Fruit fly (Drosophila melanogaster) whole organism, embryonic: ENCODE data around the gene Tbcd.

Experiments
- Ada2b ChIP-seq: fragments of 200-800 bp; sonication (Bioruptor generic); IDR thresholded peaks from 2 replicates; pipeline ENCODE4 v1.3.6; 2022; ENCODE audit warnings: missing biosample characterization, missing genetic modification characterization
- Atf6 ChIP-seq: fragments of 200-800 bp; sonication (Bioruptor generic); IDR thresholded peaks from 2 replicates; pipeline ENCODE4 v1.3.6; 2022; ENCODE audit warnings: missing biosample characterization, missing genetic modification characterization
- CG10267 ChIP-seq: fragments of 200-800 bp; sonication (Bioruptor generic); optimal IDR thresholded peaks from 2 replicates; lab custom pipeline; 2018; ENCODE audit warnings: missing biosample characterization, mild to moderate bottlenecking, missing genetic modification characterization, moderate library complexity
- CG10274 ChIP-seq: fragments of 200-800 bp; sonication (Bioruptor generic); optimal IDR thresholded peaks from 3 replicates; lab custom pipeline; 2017; ENCODE audit warnings: missing biosample characterization, mild to moderate bottlenecking, missing genetic modification characterization
- CG10565 ChIP-seq: fragments of 200-800 bp; sonication (Bioruptor generic); optimal IDR thresholded peaks from 3 replicates; lab custom pipeline; 2016; ENCODE audit warnings: missing biosample characterization, mild to moderate bottlenecking, missing genetic modification characterization
- CG10959 ChIP-seq: fragments of 200-800 bp; sonication (Bioruptor generic); IDR thresholded peaks from 2 replicates; pipeline ENCODE4 v1.3.6; 2022; ENCODE audit warnings: missing biosample characterization, missing genetic modification characterization
- CG11093 ChIP-seq: fragments of 200-800 bp; sonication (Bioruptor generic); IDR thresholded peaks from 3 replicates; pipeline ENCODE4 v1.3.6; 2022; ENCODE audit warnings: missing biosample characterization, missing genetic modification characterization
- CG12769 ChIP-seq: fragments of 200-800 bp; sonication (Bioruptor generic); optimal IDR thresholded peaks from 2 replicates; lab custom pipeline; 2019; ENCODE audit warnings: missing biosample characterization, mild to moderate bottlenecking, missing genetic modification characterization, moderate library complexity
- CG13287 ChIP-seq: fragments of 200-800 bp; sonication (Bioruptor generic); IDR thresholded peaks from 2 replicates; pipeline ENCODE4 v1.3.6; 2022; ENCODE audit warnings: missing biosample characterization, missing genetic modification characterization; ENCODE audit not compliant: partially characterized antibody
- CG1602 ChIP-seq: fragments of 200-800 bp; sonication (Bioruptor generic); optimal IDR thresholded peaks from 3 replicates; lab custom pipeline; 2016; ENCODE audit warnings: missing biosample characterization, missing genetic modification characterization
- CG17328 ChIP-seq: fragments of 200-800 bp; sonication (Bioruptor generic); IDR thresholded peaks from 2 replicates; pipeline ENCODE4 v1.3.6; 2022; ENCODE audit warnings: missing biosample characterization, missing genetic modification characterization
- CG18764 ChIP-seq: fragments of 200-800 bp; sonication (Bioruptor generic); optimal IDR thresholded peaks from 3 replicates; lab custom pipeline; 2016; ENCODE audit warnings: missing biosample characterization, missing genetic modification characterization
- CG30403 ChIP-seq: fragments of 200-800 bp; sonication (Bioruptor generic); optimal IDR thresholded peaks from 3 replicates; lab custom pipeline; 2016; ENCODE audit warnings: missing biosample characterization, missing genetic modification characterization
- CG8924 ChIP-seq: fragments of 200-800 bp; optimal IDR thresholded peaks from 3 replicates; lab custom pipeline; 2019; ENCODE audit warnings: missing biosample characterization, mild to moderate bottlenecking, missing genetic modification characterization, moderate library complexity
- CG9727 ChIP-seq: fragments of 200-800 bp; sonication (Bioruptor generic); optimal IDR thresholded peaks from 3 replicates; lab custom pipeline; 2017; ENCODE audit warnings: missing biosample characterization, mild to moderate bottlenecking, missing genetic modification characterization
- CG9817 ChIP-seq: fragments of 200-800 bp; sonication (Bioruptor generic); optimal IDR thresholded peaks from 2 replicates; lab custom pipeline; 2018; ENCODE audit warnings: missing biosample characterization, mild to moderate bottlenecking, missing genetic modification characterization, moderate library complexity
- CG9932 ChIP-seq: fragments of 200-800 bp; sonication (Bioruptor generic); IDR thresholded peaks from 2 replicates; pipeline ENCODE4 v1.3.6; 2022; ENCODE audit warnings: missing biosample characterization, missing genetic modification characterization
- CkIIα-i1 ChIP-seq: fragments of 200-800 bp; sonication (Bioruptor generic); IDR thresholded peaks from 2 replicates; pipeline ENCODE4 v1.3.6; 2022; ENCODE audit warnings: missing biosample characterization, missing genetic modification characterization
- CoRest ChIP-seq: fragments of 200-800 bp; sonication (Bioruptor generic); optimal IDR thresholded peaks from 3 replicates; lab custom pipeline; 2018; ENCODE audit warnings: missing biosample characterization, mild to moderate bottlenecking, missing genetic modification characterization, moderate library complexity
- Dll ChIP-seq: fragments of 200-800 bp; sonication (Bioruptor generic); IDR thresholded peaks from 4 replicates; pipeline ENCODE4 v1.3.6; 2022; ENCODE audit warnings: missing biosample characterization, missing genetic modification characterization; ENCODE audit not compliant: partially characterized antibody
- Ets65A ChIP-seq: fragments of 200-800 bp; sonication (Bioruptor generic); peaks from one replicate; lab custom pipeline; 2016; ENCODE audit warnings: missing biosample characterization, missing genetic modification characterization
- Hr3 ChIP-seq: fragments of 200-800 bp; sonication (Bioruptor generic); optimal IDR thresholded peaks from 3 replicates; lab custom pipeline; 2016; ENCODE audit warnings: missing biosample characterization, missing genetic modification characterization
- NFAT ChIP-seq: fragments of 200-800 bp; sonication (Bioruptor generic); IDR thresholded peaks from 2 replicates; pipeline ENCODE4 v1.3.6; 2022; ENCODE audit warnings: missing biosample characterization, missing genetic modification characterization
- Opbp ChIP-seq: fragments of 200-800 bp; sonication (Bioruptor generic); IDR thresholded peaks from 3 replicates; pipeline ENCODE4 v1.3.6; 2022; ENCODE audit warnings: missing biosample characterization, missing genetic modification characterization; ENCODE audit not compliant: partially characterized antibody
- Spps ChIP-seq: fragments of 200-800 bp; sonication (Bioruptor generic); optimal IDR thresholded peaks from 2 replicates; lab custom pipeline; 2018; ENCODE audit warnings: missing biosample characterization, mild to moderate bottlenecking, missing genetic modification characterization
- Trl ChIP-seq, 3 experiments: fragments of >200 bp in 2 of 3; fragments of 200-800 bp in 1 of 3; sonication (Bioruptor generic) in 1 of 3; optimal IDR thresholded peaks; 2 replicates in 1 of 3; 3 replicates in 2 of 3; lab custom pipeline; 2016 to 2017; ENCODE audit warnings: missing biosample characterization in 1 of 3, missing genetic modification characterization in 1 of 3
- Xbp1 ChIP-seq: fragments of 200-800 bp; sonication (Bioruptor generic); optimal IDR thresholded peaks from 3 replicates; lab custom pipeline; 2016; ENCODE audit warnings: missing biosample characterization, mild to moderate bottlenecking, missing genetic modification characterization
- abd-A ChIP-seq: fragments of 200-800 bp; sonication (Bioruptor generic); optimal IDR thresholded peaks from 3 replicates; lab custom pipeline; 2019; ENCODE audit warnings: missing biosample characterization, mild to moderate bottlenecking, missing genetic modification characterization, moderate library complexity
- az2 ChIP-seq: fragments of 200-800 bp; sonication (Bioruptor generic); optimal IDR thresholded peaks from 3 replicates; lab custom pipeline; 2016; ENCODE audit warnings: missing biosample characterization, missing genetic modification characterization
- chif ChIP-seq, 2 experiments: fragments of 200-800 bp; sonication (Bioruptor generic); optimal IDR thresholded peaks; 3 replicates each; lab custom pipeline; 2016; ENCODE audit warnings: missing biosample characterization in 2 of 2, missing genetic modification characterization in 2 of 2
- dpn ChIP-seq, 2 experiments: fragments of 200-800 bp; sonication (Bioruptor generic); optimal IDR thresholded peaks; 3 replicates each; lab custom pipeline; 2016; ENCODE audit warnings: missing biosample characterization in 2 of 2, missing genetic modification characterization in 2 of 2
- ems ChIP-seq: fragments of 200-800 bp; sonication (Bioruptor generic); optimal IDR thresholded peaks from 3 replicates; lab custom pipeline; 2016; ENCODE audit warnings: missing biosample characterization, missing genetic modification characterization
- ewg ChIP-seq: fragments of 200-800 bp; sonication (Bioruptor generic); optimal IDR thresholded peaks from 3 replicates; lab custom pipeline; 2017; ENCODE audit warnings: mild to moderate bottlenecking, missing biosample characterization, missing genetic modification reagents, missing genetic modification characterization
- hth ChIP-seq: fragments of >200 bp; optimal IDR thresholded peaks from 2 replicates; lab custom pipeline; 2017; ENCODE audit warnings: inconsistent platforms
- kah ChIP-seq: fragments of 200-800 bp; sonication (Bioruptor generic); optimal IDR thresholded peaks from 2 replicates; lab custom pipeline; 2018; ENCODE audit warnings: missing biosample characterization, mild to moderate bottlenecking, missing genetic modification characterization
- knrl ChIP-seq: fragments of 200-800 bp; sonication (Bioruptor generic); IDR thresholded peaks from 3 replicates; pipeline ENCODE4 v1.3.6; 2022; ENCODE audit warnings: missing biosample characterization, missing genetic modification characterization; ENCODE audit not compliant: partially characterized antibody
- lbe ChIP-seq: fragments of 200-800 bp; sonication (Bioruptor generic); optimal IDR thresholded peaks from 2 replicates; lab custom pipeline; 2016; ENCODE audit warnings: missing biosample characterization, mild to moderate bottlenecking, missing genetic modification characterization
- luna ChIP-seq: fragments of 200-800 bp; sonication (Bioruptor generic); optimal IDR thresholded peaks from 2 replicates; lab custom pipeline; 2016; ENCODE audit warnings: missing biosample characterization, missing genetic modification characterization
- phol ChIP-seq: fragments of 200-800 bp; sonication (Bioruptor generic); optimal IDR thresholded peaks from 3 replicates; lab custom pipeline; 2018; ENCODE audit warnings: missing biosample characterization, mild to moderate bottlenecking, missing genetic modification characterization, moderate library complexity
- pnt ChIP-seq: fragments of 200-800 bp; sonication (Bioruptor generic); optimal IDR thresholded peaks from 3 replicates; lab custom pipeline; 2016; ENCODE audit warnings: missing biosample characterization, missing genetic modification characterization
- ranshi ChIP-seq: fragments of 200-800 bp; sonication (Bioruptor generic); IDR thresholded peaks from 2 replicates; pipeline ENCODE4 v1.3.6; 2022; ENCODE audit warnings: missing biosample characterization, missing genetic modification characterization
- ro ChIP-seq: fragments of 200-800 bp; sonication (Bioruptor generic); IDR thresholded peaks from 2 replicates; pipeline ENCODE4 v1.3.6; 2022; ENCODE audit warnings: missing biosample characterization, missing genetic modification characterization
- run ChIP-seq: fragments of 200-800 bp; sonication (Bioruptor generic); optimal IDR thresholded peaks from 3 replicates; lab custom pipeline; 2018; ENCODE audit warnings: missing biosample characterization, mild to moderate bottlenecking, missing genetic modification characterization
- sna ChIP-seq: fragments of 200-800 bp; sonication (Bioruptor generic); IDR thresholded peaks from 2 replicates; pipeline ENCODE4 v1.3.6; 2022; ENCODE audit warnings: missing biosample characterization, missing genetic modification characterization; ENCODE audit not compliant: partially characterized antibody
- tna ChIP-seq: fragments of 200-800 bp; sonication (Bioruptor generic); IDR thresholded peaks from 2 replicates; pipeline ENCODE4 v1.3.6; 2022; ENCODE audit warnings: missing biosample characterization, missing genetic modification characterization; ENCODE audit not compliant: partially characterized antibody
- tup ChIP-seq: fragments of 200-800 bp; sonication (Bioruptor generic); optimal IDR thresholded peaks from 2 replicates; lab custom pipeline; 2016; ENCODE audit warnings: missing biosample characterization, mild to moderate bottlenecking, missing genetic modification characterization, moderate library complexity
- zfh1 ChIP-seq: fragments of 200-800 bp; sonication (Bioruptor generic); IDR thresholded peaks from 3 replicates; pipeline ENCODE4 v1.3.6; 2022; ENCODE audit warnings: missing biosample characterization, missing genetic modification characterization

The Tbcd gene

dm6 chr2L:2161244-2162243 lies 14.2 kb downstream of the Tbcd start:
- TF ChIP-seq knrl (GFP tag; lab: Robert Waterston, UW), result no peak
- TF ChIP-seq sna (GFP tag; lab: Robert Waterston, UW), result 0 out of 2 replicates have a peak, but pooled peaks have one; percentile 39
- TF ChIP-seq CoRest (tag; lab: Kevin White, UChicago), result peak; percentile 70
- 0 out of 2 replicates have a peak, but pooled peaks have one; percentile 6 for TF ChIP-seq CG17328 (GFP tag; lab: Robert Waterston, UW)
- TF ChIP-seq Hr3, result peak; percentile 63
- peak; percentile 58 for TF ChIP-seq abd-A (tag; lab: Kevin White, UChicago)
- TF ChIP-seq CG10274 (GFP tag; lab: Kevin White, UChicago), result peak; percentile 98
- 0 out of 3 replicates have a peak, but pooled peaks have one; percentile 35 for TF ChIP-seq Opbp
- TF ChIP-seq Ets65A, result peak; percentile 93
- peak; percentile 54 for TF ChIP-seq az2 (GFP tag; lab: Kevin White, UChicago)
- no peak for TF ChIP-seq CkIIα-i1 (GFP tag; lab: Robert Waterston, UW)
- 0 out of 4 replicates have a peak, but pooled peaks have one; percentile 38 for TF ChIP-seq Dll
- no peak for TF ChIP-seq tup (GFP tag; lab: Kevin White, UChicago)
- TF ChIP-seq lbe (GFP tag; lab: Kevin White, UChicago), result peak; percentile 9
- no peak; the same call in 1 of the 2 replicates for TF ChIP-seq CG13287 (GFP tag; lab: Robert Waterston, UW)
- peak; percentile 63 to 72 for TF ChIP-seq Trl (optimal IDR thresholded peaks at IDR 0.05; lab: Kevin White, UChicago)
- no peak for TF ChIP-seq Trl (GFP tag; optimal IDR thresholded peaks at IDR 0.05; lab: Kevin White, UChicago)
- TF ChIP-seq phol (tag; lab: Kevin White, UChicago), result peak; percentile 68
- TF ChIP-seq Xbp1, result peak; percentile 58
- TF ChIP-seq kah (GFP tag; lab: Kevin White, UChicago), result no peak
- TF ChIP-seq luna (GFP tag; lab: Kevin White, UChicago), result peak; percentile 7
- TF ChIP-seq CG10565 (GFP tag; lab: Kevin White, UChicago), result no peak
- TF ChIP-seq Ada2b (GFP tag; lab: Robert Waterston, UW), result peak; percentile 32
- peak; percentile 25 to 48 for TF ChIP-seq dpn (GFP tag; optimal IDR thresholded peaks at IDR 0.05; lab: Kevin White, UChicago)
- peak; percentile 58 for TF ChIP-seq CG9727 (GFP tag; lab: Kevin White, UChicago)
- TF ChIP-seq CG9817 (tag; lab: Kevin White, UChicago), result no peak
- peak; percentile 30 for TF ChIP-seq CG8924 (tag; lab: Kevin White, UChicago)
- no peak for TF ChIP-seq run (tag; lab: Kevin White, UChicago)
- peak; percentile 21 for TF ChIP-seq ems
- TF ChIP-seq ro (GFP tag; lab: Robert Waterston, UW), result no peak
- no peak; the same call in 1 of the 2 replicates for TF ChIP-seq CG10959
- TF ChIP-seq zfh1 (GFP tag; lab: Robert Waterston, UW), result no peak
- peak; percentile 20 for TF ChIP-seq CG1602 (GFP tag; lab: Kevin White, UChicago)
- peak; percentile 53 for TF ChIP-seq pnt (GFP tag; lab: Kevin White, UChicago)
- TF ChIP-seq ranshi (GFP tag; lab: Robert Waterston, UW), result peak; percentile 19; the same call in 1 of the 2 replicates
- no peak for TF ChIP-seq hth (lab: Kevin White, UChicago)
- TF ChIP-seq Atf6, result peak; percentile 41; the same call in 1 of the 2 replicates
- no peak for TF ChIP-seq Spps (tag; lab: Kevin White, UChicago)
- peak; percentile 98 for TF ChIP-seq CG12769 (tag; lab: Kevin White, UChicago)
- peak; percentile 44 for TF ChIP-seq CG10267 (tag; lab: Kevin White, UChicago)
- 0 out of 3 replicates have a peak, but pooled peaks have one; percentile 27 for TF ChIP-seq CG11093 (GFP tag; lab: Robert Waterston, UW)
- peak; percentile 73 for TF ChIP-seq CG30403
- TF ChIP-seq CG9932 (GFP tag; lab: Robert Waterston, UW), result peak; percentile 62
- TF ChIP-seq chif (GFP tag; optimal IDR thresholded peaks at IDR 0.05; lab: Kevin White, UChicago), result peak; percentile 19 to 62
- TF ChIP-seq NFAT (GFP tag; lab: Robert Waterston, UW), result peak; percentile 43; the same call in 1 of the 2 replicates
- TF ChIP-seq tna, result peak; percentile 39; the same call in 1 of the 2 replicates
- peak; percentile 47 for TF ChIP-seq ewg
- TF ChIP-seq CG18764 (GFP tag; lab: Kevin White, UChicago), result peak; percentile 25
